Worm (Caenorhabditis elegans) whole organism, L4 larva: ENCODE results near the gene F07C3.9.

Experiments used
- F10B5.3 ChIP-seq: sonication (generic microtip); optimal IDR thresholded peaks from 2 replicates; lab custom pipeline; 2016; ENCODE audit warnings: mild to moderate bottlenecking, missing genetic modification characterization, missing compliant biosample characterization
- aha-1 ChIP-seq: fragments of 150-350 bp; peaks from one replicate; lab custom pipeline; 2014; ENCODE audit warnings: missing biosample characterization, missing genetic modification characterization
- ceh-62 ChIP-seq: sonication (generic microtip); optimal IDR thresholded peaks from 2 replicates; lab custom pipeline; 2017; ENCODE audit warnings: missing biosample characterization, missing genetic modification characterization
- cey-2 ChIP-seq: sonication (generic microtip); optimal IDR thresholded peaks from 3 replicates; lab custom pipeline; 2017; ENCODE audit warnings: missing genetic modification characterization, mild to moderate bottlenecking, missing compliant biosample characterization, antibody characterized with exemption, borderline replicate concordance; ENCODE audit not compliant: insufficient read depth
- ctbp-1 ChIP-seq: fragments of 200-800 bp; sonication (Bioruptor generic); IDR thresholded peaks from 2 replicates; pipeline ENCODE4 v1.3.6; 2022; ENCODE audit warnings: missing genetic modification reagents, missing genetic modification characterization, missing compliant biosample characterization
- daf-12 ChIP-seq: fragments of 150-350 bp; optimal IDR thresholded peaks from 2 replicates; lab custom pipeline; 2014; ENCODE audit warnings: missing biosample characterization, missing genetic modification reagents, missing genetic modification characterization
- daf-8 ChIP-seq: fragments of 200-800 bp; sonication (Bioruptor generic); IDR thresholded peaks from 2 replicates; pipeline ENCODE4 v1.3.6; 2022; ENCODE audit warnings: missing genetic modification characterization, missing compliant biosample characterization
- dmd-8 ChIP-seq: fragments of 200-800 bp; sonication (Bioruptor generic); IDR thresholded peaks from 2 replicates; pipeline ENCODE4 v1.3.6; 2022; ENCODE audit warnings: missing genetic modification characterization, missing compliant biosample characterization
- dpl-1 ChIP-seq: fragments of 150-350 bp; optimal IDR thresholded peaks from 2 replicates; lab custom pipeline; 2014; ENCODE audit warnings: missing biosample characterization, missing genetic modification reagents, missing genetic modification characterization
- duxl-1 ChIP-seq: sonication (generic microtip); optimal IDR thresholded peaks from 2 replicates; lab custom pipeline; 2016; ENCODE audit warnings: mild to moderate bottlenecking, missing genetic modification characterization, moderate library complexity, missing compliant biosample characterization; ENCODE audit not compliant: poor library complexity
- dve-1 ChIP-seq: sonication (generic microtip); optimal IDR thresholded peaks from 2 replicates; lab custom pipeline; 2017; ENCODE audit warnings: antibody characterized with exemption, mild to moderate bottlenecking, missing genetic modification characterization, missing compliant biosample characterization; ENCODE audit not compliant: insufficient read depth
- egl-27 ChIP-seq: sonication (generic microtip); optimal IDR thresholded peaks from 3 replicates; lab custom pipeline; 2017; ENCODE audit warnings: missing biosample characterization, missing genetic modification reagents, missing genetic modification characterization
- fkh-10 ChIP-seq: fragments of 150-350 bp; optimal IDR thresholded peaks from 2 replicates; lab custom pipeline; 2014; ENCODE audit warnings: missing biosample characterization, missing genetic modification reagents, missing genetic modification characterization
- gei-8 ChIP-seq: fragments of 200-800 bp; sonication (Bioruptor generic); optimal IDR thresholded peaks from 2 replicates; lab custom pipeline; 2018; ENCODE audit warnings: mild to moderate bottlenecking, missing genetic modification characterization, missing compliant biosample characterization
- hmg-1.1 ChIP-seq: fragments of 200-800 bp; sonication (Bioruptor generic); IDR thresholded peaks from 2 replicates; pipeline ENCODE4 v1.3.6; 2022; ENCODE audit warnings: missing genetic modification reagents, missing genetic modification characterization, missing compliant biosample characterization
- lin-29 ChIP-seq: fragments of 200-800 bp; sonication (Bioruptor generic); IDR thresholded peaks from 2 replicates; pipeline ENCODE4 v1.3.6; 2022; ENCODE audit warnings: missing genetic modification reagents, missing genetic modification characterization, missing compliant biosample characterization
- lin-39 ChIP-seq: fragments of 150-350 bp; optimal IDR thresholded peaks from 2 replicates; lab custom pipeline; 2014; ENCODE audit warnings: missing biosample characterization, missing genetic modification reagents, missing genetic modification characterization
- lsy-2 ChIP-seq, 2 experiments: fragments of 150-350 bp in 1 of 2; sonication (generic microtip) in 1 of 2; optimal IDR thresholded peaks; 2 replicates each; lab custom pipeline; 2014 to 2017; ENCODE audit warnings: missing biosample characterization in 2 of 2, missing genetic modification characterization in 2 of 2
- mep-1 ChIP-seq: fragments of 150-350 bp; sonication (generic microtip); optimal IDR thresholded peaks from 3 replicates; lab custom pipeline; 2014; ENCODE audit warnings: missing biosample characterization, missing genetic modification characterization
- mxl-2 ChIP-seq: fragments of 200-800 bp; sonication (Bioruptor generic); conservative IDR thresholded peaks from 2 replicates; pipeline ENCODE4 v1.3.6; 2022; ENCODE audit warnings: missing genetic modification reagents, missing genetic modification characterization, missing compliant biosample characterization
- nhr-102 ChIP-seq: sonication (generic microtip); optimal IDR thresholded peaks from 2 replicates; lab custom pipeline; 2016; ENCODE audit warnings: mild to moderate bottlenecking, missing genetic modification characterization, moderate library complexity, missing compliant biosample characterization
- nhr-237 ChIP-seq: sonication (generic microtip); optimal IDR thresholded peaks from 2 replicates; lab custom pipeline; 2017; ENCODE audit warnings: missing biosample characterization, missing genetic modification characterization
- nhr-25 ChIP-seq: sonication (generic microtip); optimal IDR thresholded peaks from 2 replicates; lab custom pipeline; 2017; ENCODE audit warnings: missing genetic modification characterization, mild to moderate bottlenecking, missing compliant biosample characterization, antibody characterized with exemption, moderate library complexity, borderline replicate concordance; ENCODE audit not compliant: insufficient read depth
- nhr-41 ChIP-seq: fragments of 200-800 bp; sonication (Bioruptor generic); IDR thresholded peaks from 2 replicates; pipeline ENCODE4 v1.3.6; 2022; ENCODE audit warnings: missing genetic modification reagents, missing genetic modification characterization, missing compliant biosample characterization
- nhr-42 ChIP-seq: fragments of 200-800 bp; sonication (Bioruptor generic); IDR thresholded peaks from 2 replicates; pipeline ENCODE4 v1.3.6; 2022; ENCODE audit warnings: missing genetic modification characterization, missing compliant biosample characterization
- nhr-48 ChIP-seq: sonication (generic microtip); optimal IDR thresholded peaks from 2 replicates; lab custom pipeline; 2016; ENCODE audit warnings: mild to moderate bottlenecking, missing genetic modification characterization, missing compliant biosample characterization
- php-3 ChIP-seq: fragments of 200-800 bp; sonication (Bioruptor generic); IDR thresholded peaks from 2 replicates; pipeline ENCODE4 v1.3.6; 2022; ENCODE audit warnings: missing genetic modification reagents, missing genetic modification characterization, missing compliant biosample characterization
- sdz-12 ChIP-seq: fragments of 200-800 bp; sonication (Bioruptor generic); optimal IDR thresholded peaks from 2 replicates; lab custom pipeline; 2018; ENCODE audit warnings: mild to moderate bottlenecking, missing genetic modification characterization, missing compliant biosample characterization
- tra-1 ChIP-seq: fragments of 200-800 bp; sonication (Bioruptor generic); IDR thresholded peaks from 2 replicates; pipeline ENCODE4 v1.3.6; 2022; ENCODE audit warnings: missing genetic modification reagents, missing genetic modification characterization, missing compliant biosample characterization
- unc-130 ChIP-seq: sonication (generic microtip); optimal IDR thresholded peaks from 2 replicates; lab custom pipeline; 2016; ENCODE audit warnings: missing genetic modification reagents, missing genetic modification characterization, missing compliant biosample characterization
- unc-39 ChIP-seq: sonication (generic microtip); optimal IDR thresholded peaks from 2 replicates; lab custom pipeline; 2017; ENCODE audit warnings: missing biosample characterization, missing genetic modification characterization
- unc-62 ChIP-seq, 3 experiments: fragments of 150-350 bp in 1 of 3; sonication (generic microtip); optimal IDR thresholded peaks in 2 of 3; peaks in 1 of 3; 1 replicate in 1 of 3; 2 replicates in 2 of 3; lab custom pipeline; 2014 to 2017; ENCODE audit warnings: missing biosample characterization in 3 of 3, missing genetic modification characterization in 3 of 3, missing genetic modification reagents in 3 of 3, missing genotype in 1 of 3
- zag-1 ChIP-seq: fragments of 150-350 bp; optimal IDR thresholded peaks from 2 replicates; lab custom pipeline; 2014; ENCODE audit warnings: missing biosample characterization, missing genetic modification characterization
- ztf-11 ChIP-seq: fragments of 150-350 bp; optimal IDR thresholded peaks from 2 replicates; lab custom pipeline; 2014; ENCODE audit warnings: missing biosample characterization, missing genetic modification characterization

The F07C3.9 gene

DNA sequence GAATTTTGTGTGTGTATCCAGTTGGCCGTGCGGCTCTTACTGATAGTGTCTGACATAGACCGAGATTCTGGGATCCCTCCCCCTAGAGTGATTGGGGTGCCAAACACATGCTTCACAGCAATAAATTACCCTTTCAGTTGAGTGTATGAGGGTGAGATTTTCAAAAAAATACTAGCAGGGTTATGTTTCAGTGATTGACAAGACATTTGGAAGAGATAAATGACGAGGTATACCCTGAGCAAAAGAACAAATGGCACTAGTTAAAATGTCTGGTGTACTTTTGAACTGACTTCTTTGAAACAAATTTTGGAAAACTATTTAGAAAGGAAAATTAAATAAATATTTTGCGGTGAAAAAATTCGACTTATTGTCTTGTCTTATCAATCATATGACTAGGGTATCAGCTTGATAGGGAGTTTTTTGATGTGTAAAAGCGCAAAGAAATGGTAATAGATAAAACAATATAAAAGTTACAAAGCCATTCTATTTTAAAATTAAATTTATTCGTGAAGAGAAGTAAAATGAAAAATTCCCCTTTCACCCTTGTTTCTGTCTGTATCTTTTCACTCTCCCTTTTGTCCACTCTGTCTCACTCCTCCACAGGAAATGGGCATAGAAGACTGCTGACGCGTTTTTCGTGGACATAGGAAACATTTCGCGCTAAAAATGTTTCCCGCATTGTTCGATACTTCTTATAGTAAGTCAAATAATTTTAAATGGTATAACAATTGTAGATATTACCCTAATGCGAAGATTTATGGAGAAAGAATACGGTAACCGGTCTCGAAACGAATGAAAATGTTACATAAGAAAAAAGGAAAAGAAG, 11.1 kb downstream of the F07C3.9 start, which contains the start of gene glo-4 (continued):
- no peak for TF ChIP-seq unc-39 (tag; lab: Kevin White, UChicago)
- no peak for TF ChIP-seq nhr-102 (tag; lab: Kevin White, UChicago)
- no peak for TF ChIP-seq egl-27 (tag; lab: Kevin White, UChicago)
- TF ChIP-seq ceh-62 (tag; lab: Kevin White, UChicago) = no peak
- no peak for TF ChIP-seq cey-2
- TF ChIP-seq, all 104 proteins: peak for 24

DNA sequence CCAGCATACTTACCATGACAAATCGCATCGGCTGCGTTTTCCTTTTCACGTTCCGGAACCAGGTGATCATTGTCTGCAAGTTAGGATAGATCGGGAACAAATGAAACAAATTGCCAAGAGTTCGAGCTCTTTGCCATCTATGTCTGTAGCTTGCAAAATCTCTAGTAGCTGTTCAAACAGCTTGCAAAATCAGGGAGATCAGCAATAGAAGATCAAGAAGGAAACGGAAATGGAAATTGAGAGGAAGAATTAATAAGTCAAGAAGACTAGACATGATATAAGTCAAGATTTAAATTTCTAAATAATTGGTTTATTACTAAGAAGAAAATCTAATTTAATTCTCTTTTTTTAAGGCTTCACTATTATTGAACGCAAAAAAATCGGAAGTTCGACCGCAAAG, 22.1 kb downstream of the F07C3.9 start, which contains the start of gene F07C3.3:
F07C3.3 (minus strand) TSS at position 101 of the 400 bp plus-strand sequence.
- TF ChIP-seq ctbp-1 (GFP tag; lab: Robert Waterston, UW) (no peak), sdz-12 (GFP tag; lab: Kevin White, UChicago) (no peak), ztf-11 (tag; lab: Kevin White, UChicago) (no peak), dmd-8 (GFP tag; lab: Robert Waterston, UW) (no peak), aha-1 (no peak), nhr-41 (GFP tag; lab: Robert Waterston, UW) (no peak), mep-1 (no peak), unc-62 (GFP tag; optimal IDR thresholded peaks at IDR 0.05 in 1 of 2; lab: Kevin White, UChicago) (no peak), unc-62 (tag; optimal IDR thresholded peaks at IDR 0.05; lab: Kevin White, UChicago) (no peak), gei-8 (GFP tag; lab: Kevin White, UChicago) (no peak), nhr-42 (GFP tag; lab: Robert Waterston, UW) (no peak), dpl-1 (GFP tag; lab: Kevin White, UChicago) (no peak), dve-1 (tag; lab: Kevin White, UChicago) (no peak)

DNA sequence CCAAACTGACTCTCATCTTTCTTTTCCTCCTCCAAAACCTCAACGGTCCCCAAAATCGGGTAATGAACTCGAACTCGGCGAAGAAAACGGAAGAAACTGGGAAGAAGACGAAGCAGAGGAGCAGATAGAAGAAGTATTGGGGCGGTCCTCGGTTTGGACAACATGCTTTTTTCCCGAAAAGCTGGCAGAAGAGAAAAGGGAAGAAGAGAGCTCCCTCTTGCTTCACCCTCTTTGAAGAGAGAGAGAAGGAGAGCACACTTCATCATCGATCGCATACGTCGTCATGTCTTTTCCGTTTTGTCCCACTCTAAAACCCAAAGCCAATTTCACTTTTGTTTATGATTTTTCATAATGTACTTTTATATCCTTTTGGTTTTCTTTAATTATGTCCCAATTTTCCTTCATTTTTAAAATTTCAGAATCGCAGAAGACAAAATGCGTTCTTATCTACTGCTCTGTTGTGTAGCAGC, 28.7 kb downstream of the F07C3.9 start, which contains the start of gene F07C3.2:
F07C3.2 (plus strand) TSS at position 420 of the 470 bp plus-strand sequence.
- TF ChIP-seq php-3 (GFP tag; lab: Robert Waterston, UW) (no peak), lin-39 (no peak), fkh-10 (no peak), unc-130 (GFP tag; lab: Kevin White, UChicago) (no peak), ctbp-1 (GFP tag; lab: Robert Waterston, UW) (0 out of 2 replicates have a peak, but pooled peaks have one; percentile 34), tra-1 (GFP tag; lab: Robert Waterston, UW) (0 out of 2 replicates have a peak, but pooled peaks have one; percentile 15), dve-1 (tag; lab: Kevin White, UChicago) (no peak), nhr-237 (tag; lab: Kevin White, UChicago) (no peak), lsy-2 (tag; optimal IDR thresholded peaks at IDR 0.05; lab: Kevin White, UChicago) (no peak), unc-62 (GFP tag; optimal IDR thresholded peaks at IDR 0.05 in 1 of 2; lab: Kevin White, UChicago) (peak in 1 of 2 experiments; percentile 1), unc-62 (tag; optimal IDR thresholded peaks at IDR 0.05; lab: Kevin White, UChicago) (no peak), hmg-1.1 (GFP tag; lab: Robert Waterston, UW) (peak; percentile 39; the same call in 1 of the 2 replicates)

DNA sequence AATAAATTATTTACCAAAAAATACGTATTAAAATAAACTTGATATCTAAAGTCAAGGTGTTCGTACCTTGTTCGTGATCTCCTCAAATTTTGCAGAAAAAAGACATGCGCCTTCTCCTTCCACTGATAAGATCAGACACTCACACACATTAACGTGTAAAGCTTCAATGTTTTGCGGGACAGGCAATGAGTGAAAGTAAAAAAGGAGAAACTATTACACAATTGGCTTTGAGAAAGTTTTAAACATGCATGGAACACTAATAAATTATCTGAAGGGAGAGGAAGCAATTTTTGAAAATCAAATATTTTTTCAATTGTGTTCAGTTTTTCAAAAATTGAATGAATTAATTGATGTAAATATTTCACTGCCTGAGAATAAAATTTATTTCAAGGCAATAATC, 29.5 kb downstream of the F07C3.9 start:
- TF ChIP-seq nhr-48 (tag; lab: Kevin White, UChicago) (peak; percentile 33), daf-8 (GFP tag; lab: Robert Waterston, UW) (no peak), zag-1 (tag; lab: Kevin White, UChicago) (no peak)

DNA sequence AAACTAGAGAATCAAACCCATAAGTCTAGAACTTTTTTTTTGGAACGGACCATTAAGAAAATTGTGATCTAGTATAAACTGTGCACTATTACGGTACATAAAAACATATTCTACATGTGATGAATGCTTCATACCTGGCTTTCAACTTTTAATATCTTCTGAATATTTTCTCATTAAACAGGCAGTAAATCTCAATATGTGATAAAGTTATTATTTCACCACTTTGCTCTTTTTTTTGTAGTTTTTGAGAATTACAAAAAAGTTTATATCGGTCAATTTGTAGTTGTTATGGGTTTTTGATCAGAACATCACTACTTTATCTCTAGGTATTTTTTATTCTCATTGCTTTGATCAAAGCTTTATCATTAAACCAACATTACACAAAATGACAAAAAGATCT, 30.1 kb downstream of the F07C3.9 start:
- peak; percentile 95 for TF ChIP-seq aha-1
- no peak for TF ChIP-seq mxl-2 (GFP tag; lab: Robert Waterston, UW)
- TF ChIP-seq duxl-1 = no peak
- TF ChIP-seq lin-29 (GFP tag; lab: Robert Waterston, UW) = no peak
- TF ChIP-seq nhr-25 (tag; lab: Kevin White, UChicago) = no peak
- no peak for TF ChIP-seq F10B5.3
- no peak for TF ChIP-seq dmd-8 (GFP tag; lab: Robert Waterston, UW)
- TF ChIP-seq daf-12 (tag; lab: Kevin White, UChicago) = no peak
